Worm (Caenorhabditis elegans) whole organism, L4/young adult: ENCODE results near the gene str-85.

ENCODE experiments used
- W03F9.2 ChIP-seq: fragments of 150-350 bp; optimal IDR thresholded peaks from 2 replicates; lab custom pipeline; 2014; ENCODE audit warnings: missing biosample characterization, missing genetic modification characterization
- dao-5 ChIP-seq: sonication (generic microtip); optimal IDR thresholded peaks from 2 replicates; lab custom pipeline; 2016; ENCODE audit warnings: missing genotype, missing genetic modification characterization, moderate library complexity, missing compliant biosample characterization
- him-1 ChIP-seq: sonication (generic microtip); optimal IDR thresholded peaks from 2 replicates; lab custom pipeline; 2016; ENCODE audit warnings: missing genotype, missing genetic modification reagents, missing genetic modification characterization, missing compliant biosample characterization

The str-85 gene

DNA sequence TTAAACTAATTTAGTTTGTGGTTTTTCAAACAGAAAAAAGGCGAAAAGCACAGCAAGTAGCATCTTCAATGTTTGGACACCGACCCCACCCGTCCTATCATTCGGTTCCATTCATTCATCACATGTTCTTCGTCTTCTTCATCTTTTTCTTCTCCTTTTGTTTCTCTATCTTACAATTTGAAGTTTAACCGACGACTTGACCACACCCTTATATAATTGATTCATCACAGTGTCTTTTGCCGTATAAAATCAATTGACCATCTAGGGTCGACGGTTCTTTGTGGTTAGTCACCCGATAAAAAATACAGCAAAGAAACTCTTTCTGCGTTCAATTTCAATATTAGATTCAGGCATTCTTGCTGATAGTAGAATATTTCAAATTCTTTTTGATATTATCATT, 50.5 kb downstream of the str-85 start:
- TF ChIP-seq dao-5 (tag; lab: Kevin White, UChicago) (no peak), him-1 (no peak), W03F9.2 (tag; lab: Kevin White, UChicago) (no peak)
